Fruit fly (Drosophila melanogaster) whole organism, embryonic: ENCODE measurements around the gene RpL35.

ENCODE experiments used
- ATbp ChIP-seq: fragments of 200-800 bp; sonication (Bioruptor generic); optimal IDR thresholded peaks from 2 replicates; lab custom pipeline; 2017; ENCODE audit warnings: missing biosample characterization, mild to moderate bottlenecking, missing genetic modification characterization, missing genetic modification reagents
- Antp ChIP-seq: fragments of 200-800 bp; sonication (Bioruptor generic); optimal IDR thresholded peaks from 3 replicates; lab custom pipeline; 2016; ENCODE audit warnings: missing biosample characterization, missing genetic modification characterization
- Bgb ChIP-seq: fragments of 200-800 bp; sonication (Bioruptor generic); IDR thresholded peaks from 2 replicates; pipeline ENCODE4 v1.3.6; 2022; ENCODE audit warnings: missing biosample characterization, missing genetic modification characterization; ENCODE audit not compliant: partially characterized antibody
- CG10979 ChIP-seq: fragments of 200-800 bp; sonication (Bioruptor generic); optimal IDR thresholded peaks from 2 replicates; lab custom pipeline; 2018; ENCODE audit warnings: missing biosample characterization, mild to moderate bottlenecking, missing genetic modification characterization, moderate library complexity
- CG11085 ChIP-seq: fragments of 200-800 bp; sonication (Bioruptor generic); IDR thresholded peaks from 2 replicates; pipeline ENCODE4 v1.3.6; 2022; ENCODE audit warnings: missing biosample characterization, missing genetic modification characterization
- CG11696 ChIP-seq: fragments of 200-800 bp; sonication (Bioruptor generic); IDR thresholded peaks from 2 replicates; pipeline ENCODE4 v1.3.6; 2022; ENCODE audit warnings: missing biosample characterization, missing genetic modification characterization
- CG12769 ChIP-seq: fragments of 200-800 bp; sonication (Bioruptor generic); optimal IDR thresholded peaks from 2 replicates; lab custom pipeline; 2019; ENCODE audit warnings: missing biosample characterization, mild to moderate bottlenecking, missing genetic modification characterization, moderate library complexity
- CG13624 ChIP-seq: fragments of 200-800 bp; sonication (Bioruptor generic); optimal IDR thresholded peaks from 2 replicates; lab custom pipeline; 2016; ENCODE audit warnings: missing biosample characterization, missing genetic modification characterization
- CG13775 ChIP-seq: fragments of 200-800 bp; sonication (Bioruptor generic); optimal IDR thresholded peaks from 3 replicates; lab custom pipeline; 2017; ENCODE audit warnings: missing biosample characterization, mild to moderate bottlenecking, missing genetic modification characterization
- CG14965 ChIP-seq: fragments of 200-800 bp; sonication (Bioruptor generic); optimal IDR thresholded peaks from 2 replicates; lab custom pipeline; 2016; ENCODE audit warnings: missing biosample characterization, missing genetic modification characterization, borderline replicate concordance
- CG15269 ChIP-seq: fragments of 200-800 bp; sonication (Bioruptor generic); optimal IDR thresholded peaks from 2 replicates; lab custom pipeline; 2018; ENCODE audit warnings: missing biosample characterization, mild to moderate bottlenecking, missing genetic modification characterization, moderate library complexity
- CG15479 ChIP-seq: fragments of 200-800 bp; sonication (Bioruptor generic); optimal IDR thresholded peaks from 3 replicates; lab custom pipeline; 2019; ENCODE audit warnings: missing biosample characterization, mild to moderate bottlenecking, missing genetic modification characterization, moderate library complexity
- CG3407 ChIP-seq: fragments of 200-800 bp; sonication (Bioruptor generic); optimal IDR thresholded peaks from 2 replicates; lab custom pipeline; 2018; ENCODE audit warnings: missing biosample characterization, mild to moderate bottlenecking, missing genetic modification characterization
- CG3847 ChIP-seq: fragments of 200-800 bp; sonication (Bioruptor generic); IDR thresholded peaks from 2 replicates; pipeline ENCODE4 v1.3.6; 2022; ENCODE audit warnings: missing biosample characterization, missing genetic modification characterization
- CG6175 ChIP-seq: fragments of 200-800 bp; sonication (Bioruptor generic); IDR thresholded peaks from 3 replicates; pipeline ENCODE4 v1.3.6; 2022; ENCODE audit warnings: missing biosample characterization, missing genetic modification characterization
- CG6654 ChIP-seq: fragments of 200-800 bp; sonication (Bioruptor generic); optimal IDR thresholded peaks from 2 replicates; lab custom pipeline; 2017; ENCODE audit warnings: missing biosample characterization, mild to moderate bottlenecking, missing genetic modification characterization
- CG6813 ChIP-seq: fragments of 200-800 bp; sonication (Bioruptor generic); optimal IDR thresholded peaks from 2 replicates; lab custom pipeline; 2017; ENCODE audit warnings: missing biosample characterization, missing genetic modification characterization, mild to moderate bottlenecking, moderate library complexity, missing genetic modification reagents
- CG7928 ChIP-seq: fragments of 200-800 bp; sonication (Bioruptor generic); optimal IDR thresholded peaks from 2 replicates; lab custom pipeline; 2017; ENCODE audit warnings: missing biosample characterization, mild to moderate bottlenecking, missing genetic modification characterization
- CG8281 ChIP-seq: fragments of 200-800 bp; sonication (Bioruptor generic); optimal IDR thresholded peaks from 2 replicates; lab custom pipeline; 2018; ENCODE audit warnings: missing biosample characterization, mild to moderate bottlenecking, missing genetic modification characterization, moderate library complexity
- CG9437 ChIP-seq: fragments of 200-800 bp; sonication (Bioruptor generic); optimal IDR thresholded peaks from 2 replicates; lab custom pipeline; 2018; ENCODE audit warnings: missing biosample characterization, mild to moderate bottlenecking, missing genetic modification characterization
- D19A ChIP-seq: fragments of 200-800 bp; optimal IDR thresholded peaks from 3 replicates; lab custom pipeline; 2019; ENCODE audit warnings: missing biosample characterization, mild to moderate bottlenecking, missing genetic modification characterization, moderate library complexity
- Dbx ChIP-seq: fragments of 200-800 bp; sonication (Bioruptor generic); IDR thresholded peaks from 3 replicates; pipeline ENCODE4 v1.3.6; 2022; ENCODE audit warnings: missing biosample characterization, missing genetic modification characterization
- Deaf1 ChIP-seq: fragments of 200-800 bp; optimal IDR thresholded peaks from 3 replicates; lab custom pipeline; 2019; ENCODE audit warnings: missing biosample characterization, mild to moderate bottlenecking, missing genetic modification characterization, moderate library complexity
- Dref ChIP-seq: fragments of 200-800 bp; sonication (Bioruptor generic); IDR thresholded peaks from 2 replicates; pipeline ENCODE4 v1.3.6; 2022; ENCODE audit warnings: missing biosample characterization, missing genetic modification characterization
- Ets65A ChIP-seq: fragments of 200-800 bp; sonication (Bioruptor generic); peaks from one replicate; lab custom pipeline; 2016; ENCODE audit warnings: missing biosample characterization, missing genetic modification characterization
- GATAe ChIP-seq: fragments of 200-800 bp; sonication (Bioruptor generic); conservative IDR thresholded peaks from 2 replicates; pipeline ENCODE4 v1.3.6; 2022; ENCODE audit warnings: missing biosample characterization, missing genetic modification characterization
- Gsc ChIP-seq: fragments of 200-800 bp; sonication (Bioruptor generic); IDR thresholded peaks from 2 replicates; pipeline ENCODE4 v1.3.6; 2022; ENCODE audit warnings: missing biosample characterization, missing genetic modification characterization
- HLH4C ChIP-seq: fragments of 200-800 bp; sonication (Bioruptor generic); IDR thresholded peaks from 3 replicates; pipeline ENCODE4 v1.3.6; 2022; ENCODE audit warnings: missing biosample characterization, missing genetic modification characterization; ENCODE audit not compliant: partially characterized antibody
- Jarid2 ChIP-seq: fragments of 200-800 bp; sonication (Bioruptor generic); optimal IDR thresholded peaks from 3 replicates; lab custom pipeline; 2017; ENCODE audit warnings: mild to moderate bottlenecking, missing biosample characterization, missing genetic modification reagents, missing genetic modification characterization
- MESR4 ChIP-seq: fragments of 200-800 bp; sonication (Bioruptor generic); optimal IDR thresholded peaks from 2 replicates; lab custom pipeline; 2018; ENCODE audit warnings: missing biosample characterization, mild to moderate bottlenecking, missing genetic modification characterization, moderate library complexity
- NK7.1 ChIP-seq: fragments of 200-800 bp; sonication (Bioruptor generic); optimal IDR thresholded peaks from 3 replicates; lab custom pipeline; 2016; ENCODE audit warnings: missing biosample characterization, missing genetic modification characterization
- Scr ChIP-seq: fragments of 200-800 bp; sonication (Bioruptor generic); IDR thresholded peaks from 2 replicates; pipeline ENCODE4 v1.3.6; 2022; ENCODE audit warnings: missing biosample characterization, missing genetic modification characterization; ENCODE audit not compliant: partially characterized antibody
- Taf1 ChIP-seq: fragments of 200-800 bp; sonication (Bioruptor generic); IDR thresholded peaks from 2 replicates; pipeline ENCODE4 v1.3.6; 2022; ENCODE audit warnings: missing biosample characterization, missing genetic modification characterization
- Trl ChIP-seq, 3 experiments: fragments of >200 bp in 2 of 3; fragments of 200-800 bp in 1 of 3; sonication (Bioruptor generic) in 1 of 3; optimal IDR thresholded peaks; 2 replicates in 1 of 3; 3 replicates in 2 of 3; lab custom pipeline; 2016 to 2017; ENCODE audit warnings: missing biosample characterization in 1 of 3, missing genetic modification characterization in 1 of 3
- bbx ChIP-seq: fragments of 200-800 bp; sonication (Bioruptor generic); IDR thresholded peaks from 2 replicates; pipeline ENCODE4 v1.3.6; 2022; ENCODE audit warnings: missing biosample characterization, missing genetic modification characterization; ENCODE audit not compliant: partially characterized antibody
- cg ChIP-seq: fragments of 200-800 bp; sonication (Bioruptor generic); optimal IDR thresholded peaks from 3 replicates; lab custom pipeline; 2019; ENCODE audit warnings: missing biosample characterization, mild to moderate bottlenecking, missing genetic modification characterization, moderate library complexity
- danr ChIP-seq: fragments of 200-800 bp; sonication (Bioruptor generic); IDR thresholded peaks from 2 replicates; pipeline ENCODE4 v1.3.6; 2022; ENCODE audit warnings: missing biosample characterization, missing genetic modification characterization
- dimm ChIP-seq: fragments of 200-800 bp; sonication (Bioruptor generic); IDR thresholded peaks from 2 replicates; pipeline ENCODE4 v1.3.6; 2022; ENCODE audit warnings: missing biosample characterization, missing genetic modification characterization
- dmrt99B ChIP-seq: fragments of 200-800 bp; sonication (Bioruptor generic); optimal IDR thresholded peaks from 2 replicates; lab custom pipeline; 2018; ENCODE audit warnings: missing biosample characterization, mild to moderate bottlenecking, missing genetic modification characterization, moderate library complexity
- emc ChIP-seq: fragments of 200-800 bp; sonication (Bioruptor generic); optimal IDR thresholded peaks from 2 replicates; lab custom pipeline; 2016; ENCODE audit warnings: missing biosample characterization, missing genetic modification characterization
- gem ChIP-seq: fragments of 200-800 bp; sonication (Bioruptor generic); optimal IDR thresholded peaks from 2 replicates; lab custom pipeline; 2019; ENCODE audit warnings: missing biosample characterization, mild to moderate bottlenecking, missing genetic modification characterization, moderate library complexity
- hbn ChIP-seq: fragments of 200-800 bp; sonication (Bioruptor generic); IDR thresholded peaks from 2 replicates; pipeline ENCODE4 v1.3.6; 2022; ENCODE audit warnings: missing biosample characterization, missing genetic modification characterization; ENCODE audit not compliant: partially characterized antibody
- nmo ChIP-seq: fragments of 200-800 bp; sonication (Bioruptor generic); optimal IDR thresholded peaks from 2 replicates; lab custom pipeline; 2018; ENCODE audit warnings: missing biosample characterization, mild to moderate bottlenecking, missing genetic modification characterization, moderate library complexity
- prd ChIP-seq, 3 experiments: fragments of >200 bp in 2 of 3; fragments of 200-800 bp in 1 of 3; sonication (Bioruptor generic) in 1 of 3; optimal IDR thresholded peaks in 2 of 3; IDR thresholded peaks in 1 of 3; 2 replicates in 2 of 3; 3 replicates in 1 of 3; pipeline versions ENCODE4 v1.3.6 to Lab custom; 2017 to 2022; ENCODE audit warnings: missing biosample characterization in 1 of 3, missing genetic modification characterization in 1 of 3
- pzg ChIP-seq: fragments of 200-800 bp; sonication (Bioruptor generic); optimal IDR thresholded peaks from 3 replicates; lab custom pipeline; 2018; ENCODE audit warnings: missing biosample characterization, mild to moderate bottlenecking, missing genetic modification characterization, moderate library complexity
- stc ChIP-seq: fragments of 200-800 bp; sonication (Bioruptor generic); IDR thresholded peaks from 2 replicates; pipeline ENCODE4 v1.3.6; 2022; ENCODE audit warnings: missing biosample characterization, missing genetic modification characterization
- toy ChIP-seq: fragments of 200-800 bp; sonication (Bioruptor generic); IDR thresholded peaks from 2 replicates; pipeline ENCODE4 v1.3.6; 2022; ENCODE audit warnings: missing biosample characterization, missing genetic modification characterization
- zf30C ChIP-seq: fragments of 200-800 bp; sonication (Bioruptor generic); optimal IDR thresholded peaks from 3 replicates; lab custom pipeline; 2018; ENCODE audit warnings: missing biosample characterization, mild to moderate bottlenecking, missing genetic modification characterization

Gene RpL35

DNA sequence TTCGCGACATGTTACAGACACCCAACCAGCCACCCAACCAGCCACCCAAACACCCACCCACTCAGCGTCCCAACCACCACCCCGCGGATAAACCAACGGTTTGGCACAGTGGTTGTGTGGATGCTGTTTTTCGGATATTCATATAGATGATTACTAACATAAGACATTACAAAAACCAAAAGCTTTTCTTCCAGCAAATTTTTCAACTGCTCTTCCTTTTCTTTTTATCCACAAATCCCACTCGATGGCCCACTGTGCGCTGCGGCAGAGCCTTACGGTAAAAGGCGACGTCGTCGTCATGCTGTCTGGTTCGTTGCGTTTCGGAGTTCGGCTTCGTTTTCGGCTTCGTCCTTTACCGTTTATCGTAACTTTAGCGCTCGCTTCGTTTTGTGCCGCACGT is 33.6 kb upstream of the RpL35 start (continued):
- peak; percentile 47; the same call in 1 of the 2 replicates for TF ChIP-seq CG3847 (GFP tag; lab: Robert Waterston, UW)
- no peak for TF ChIP-seq CG15479
- TF ChIP-seq emc: no peak
- TF ChIP-seq CG7928 (GFP tag; lab: Kevin White, UChicago): no peak
- no peak for TF ChIP-seq GATAe (GFP tag; lab: Robert Waterston, UW)
- peak; percentile 51 for TF ChIP-seq dmrt99B (tag; lab: Kevin White, UChicago)
- TF ChIP-seq zf30C (GFP tag; lab: Kevin White, UChicago): no peak
- peak; percentile 22; the same call in 1 of the 2 replicates for TF ChIP-seq Gsc
- no peak for TF ChIP-seq toy (GFP tag; lab: Robert Waterston, UW)
- TF ChIP-seq Jarid2 (GFP tag; lab: Kevin White, UChicago): no peak
- no peak for TF ChIP-seq Trl (optimal IDR thresholded peaks at IDR 0.05; lab: Kevin White, UChicago)
- TF ChIP-seq Trl (GFP tag; optimal IDR thresholded peaks at IDR 0.05; lab: Kevin White, UChicago): peak; percentile 54
- peak; percentile 37; the same call in 1 of the 2 replicates for TF ChIP-seq Taf1 (GFP tag; lab: Robert Waterston, UW)
- no peak for TF ChIP-seq CG8281 (tag; lab: Kevin White, UChicago)
- peak; percentile 47 for TF ChIP-seq CG10979
- peak; percentile 40 for TF ChIP-seq CG6813
- TF ChIP-seq pzg (GFP tag; lab: Kevin White, UChicago): no peak
- TF ChIP-seq HLH4C: no peak
- TF ChIP-seq CG12769 (tag; lab: Kevin White, UChicago): no peak
- TF ChIP-seq CG14965 (GFP tag; lab: Kevin White, UChicago): no peak
- no peak for TF ChIP-seq hbn (GFP tag; lab: Robert Waterston, UW)
- no peak; the same call in 1 of the 2 replicates for TF ChIP-seq stc (GFP tag; lab: Robert Waterston, UW)
- 0 out of 2 replicates have a peak, but pooled peaks have one; percentile 3 for TF ChIP-seq dimm (GFP tag; lab: Robert Waterston, UW)
- TF ChIP-seq D19A: peak; percentile 9
- peak; percentile 52 for TF ChIP-seq CG11085
- TF ChIP-seq Deaf1: peak; percentile 87
- no peak for TF ChIP-seq Scr (GFP tag; lab: Robert Waterston, UW)
- peak; percentile 70 for TF ChIP-seq Antp (GFP tag; lab: Kevin White, UChicago)
- no peak for TF ChIP-seq CG13624
- TF ChIP-seq Dref (GFP tag; lab: Robert Waterston, UW): no peak
- TF ChIP-seq cg: no peak
- TF ChIP-seq ATbp (GFP tag; lab: Kevin White, UChicago): peak; percentile 48
- TF ChIP-seq CG13775 (GFP tag; lab: Kevin White, UChicago): no peak
- no peak for TF ChIP-seq Bgb
- TF ChIP-seq gem (tag; lab: Kevin White, UChicago): peak; percentile 73
- TF ChIP-seq nmo (GFP tag; lab: Kevin White, UChicago): peak; percentile 48
- TF ChIP-seq prd (optimal IDR thresholded peaks at IDR 0.05; lab: Kevin White, UChicago): no peak
- peak; percentile 67 for TF ChIP-seq prd (GFP tag; IDR thresholded peaks at IDR 0.05; lab: Robert Waterston, UW)
- peak; percentile 58 for TF ChIP-seq CG15269 (tag; lab: Kevin White, UChicago)
- TF ChIP-seq MESR4 (GFP tag; lab: Kevin White, UChicago): no peak
- TF ChIP-seq CG9437 (GFP tag; lab: Kevin White, UChicago): no peak
- TF ChIP-seq danr (GFP tag; lab: Robert Waterston, UW): no peak
- 0 out of 3 replicates have a peak, but pooled peaks have one; percentile 14 for TF ChIP-seq CG6175 (GFP tag; lab: Robert Waterston, UW)
- peak; percentile 80 for TF ChIP-seq Dbx (GFP tag; lab: Robert Waterston, UW)
- TF ChIP-seq Ets65A: peak; percentile 80
- TF ChIP-seq CG6654 (GFP tag; lab: Kevin White, UChicago): peak; percentile 40
- TF ChIP-seq CG11696: 0 out of 2 replicates have a peak, but pooled peaks have one; percentile 16
- no peak for TF ChIP-seq bbx (GFP tag; lab: Robert Waterston, UW)
- no peak for TF ChIP-seq CG3407 (GFP tag; lab: Kevin White, UChicago)
- TF ChIP-seq NK7.1 (GFP tag; lab: Kevin White, UChicago): no peak
